Fruit fly (Drosophila melanogaster) whole organism, adult: ENCODE measurements around the gene CG4842.

Experiments
- CG11617 ChIP-seq: fragments of 200-800 bp; sonication (Bioruptor generic); optimal IDR thresholded peaks from 2 replicates; lab custom pipeline; 2017; ENCODE audit warnings: mild to moderate bottlenecking, missing biosample characterization, missing genetic modification reagents, missing genetic modification characterization
- CG12768 ChIP-seq: fragments of 200-800 bp; sonication (Bioruptor generic); optimal IDR thresholded peaks from 2 replicates; lab custom pipeline; 2017; ENCODE audit warnings: missing biosample characterization, missing genetic modification characterization, mild to moderate bottlenecking, moderate library complexity, missing genetic modification reagents
- CG1620 ChIP-seq: fragments of 200-800 bp; sonication (Bioruptor generic); optimal IDR thresholded peaks from 2 replicates; lab custom pipeline; 2016; ENCODE audit warnings: missing biosample characterization, missing genetic modification characterization
- CG5204 ChIP-seq: fragments of 200-800 bp; sonication (Bioruptor generic); optimal IDR thresholded peaks from 2 replicates; lab custom pipeline; 2016; ENCODE audit warnings: missing biosample characterization, missing genetic modification characterization
- CG7101 ChIP-seq: fragments of 200-800 bp; sonication (Bioruptor generic); optimal IDR thresholded peaks from 2 replicates; lab custom pipeline; 2018; ENCODE audit warnings: missing biosample characterization, mild to moderate bottlenecking, missing genetic modification characterization, moderate library complexity
- Clk ChIP-seq: fragments of 200-800 bp; sonication (Bioruptor generic); optimal IDR thresholded peaks from 2 replicates; lab custom pipeline; 2017; ENCODE audit warnings: missing biosample characterization, missing genetic modification characterization
- cnc ChIP-seq, 2 experiments: fragments of >200 bp; optimal IDR thresholded peaks; 2 replicates each; lab custom pipeline; 2017
- pad ChIP-seq: fragments of 200-800 bp; sonication (Bioruptor generic); optimal IDR thresholded peaks from 3 replicates; lab custom pipeline; 2017; ENCODE audit warnings: missing biosample characterization, missing genetic modification characterization, mild to moderate bottlenecking, moderate library complexity, missing genetic modification reagents
- tj ChIP-seq: fragments of 200-800 bp; sonication (Bioruptor generic); optimal IDR thresholded peaks from 3 replicates; lab custom pipeline; 2017; ENCODE audit warnings: missing biosample characterization, mild to moderate bottlenecking, missing genetic modification characterization, moderate library complexity
- toe ChIP-seq: fragments of 200-800 bp; sonication (Bioruptor generic); optimal IDR thresholded peaks from 2 replicates; lab custom pipeline; 2016; ENCODE audit warnings: missing biosample characterization, missing genetic modification characterization

DNA sequence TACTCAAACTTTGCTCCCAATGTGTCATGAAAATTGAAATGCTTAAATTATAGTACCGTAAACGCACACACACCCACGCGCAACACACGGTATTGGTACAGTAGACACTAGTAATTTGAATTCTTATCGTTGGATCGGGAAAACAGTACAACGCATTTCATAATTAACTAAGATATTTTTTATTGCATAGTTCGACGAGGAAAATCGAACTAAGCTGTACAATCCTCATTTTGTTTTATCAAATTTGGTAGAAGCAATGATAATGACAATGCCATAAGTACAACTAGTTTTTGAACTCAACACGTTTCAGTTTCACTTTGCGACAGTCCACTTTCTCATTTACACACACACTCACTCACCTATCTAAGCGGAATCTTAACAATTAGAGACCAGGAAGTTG lies 12.6 kb downstream of the CG4842 start:
- no peak for TF ChIP-seq CG5204
- TF ChIP-seq toe (GFP tag; lab: Kevin White, UChicago) = peak; percentile 73
- no peak for TF ChIP-seq Clk
- no peak for TF ChIP-seq cnc (optimal IDR thresholded peaks at IDR 0.05; lab: Kevin White, UChicago)
- peak; percentile 58 for TF ChIP-seq CG11617
- TF ChIP-seq pad = peak; percentile 41
- TF ChIP-seq tj (GFP tag; lab: Kevin White, UChicago) = no peak
- TF ChIP-seq CG1620 (GFP tag; lab: Kevin White, UChicago) = peak; percentile 26
- TF ChIP-seq CG7101 (tag; lab: Kevin White, UChicago) = peak; percentile 81
- TF ChIP-seq CG12768 (GFP tag; lab: Kevin White, UChicago) = peak; percentile 81
